Worm (Caenorhabditis elegans) whole organism, L1 larva: ENCODE data around the gene igcm-2.

Source experiments
- egl-27 ChIP-seq, 2 experiments: fragments of 150-350 bp in 1 of 2; sonication (generic microtip); optimal IDR thresholded peaks; 3 replicates each; lab custom pipeline; 2017 to 2018; ENCODE audit warnings: missing biosample characterization in 2 of 2, missing genetic modification characterization in 2 of 2, missing genetic modification reagents in 2 of 2
- ztf-11 ChIP-seq, 2 experiments: sonication (generic microtip); optimal IDR thresholded peaks; 2 replicates each; lab custom pipeline; 2016 to 2017; ENCODE audit warnings: missing genetic modification characterization in 2 of 2, missing biosample characterization in 1 of 2, missing compliant biosample characterization in 1 of 2

- TF ChIP-seq ztf-11 (tag; optimal IDR thresholded peaks at IDR 0.05; lab: Kevin White, UChicago) (no peak), egl-27 (tag; optimal IDR thresholded peaks at IDR 0.05; lab: Kevin White, UChicago) (no peak)
Observed at ce11 chrX:6408286-6408685, 16.9 kb upstream of the igcm-2 start.
